Worm (Caenorhabditis elegans): Measurements from ENCODE around the gene ugt-11.

DNA sequence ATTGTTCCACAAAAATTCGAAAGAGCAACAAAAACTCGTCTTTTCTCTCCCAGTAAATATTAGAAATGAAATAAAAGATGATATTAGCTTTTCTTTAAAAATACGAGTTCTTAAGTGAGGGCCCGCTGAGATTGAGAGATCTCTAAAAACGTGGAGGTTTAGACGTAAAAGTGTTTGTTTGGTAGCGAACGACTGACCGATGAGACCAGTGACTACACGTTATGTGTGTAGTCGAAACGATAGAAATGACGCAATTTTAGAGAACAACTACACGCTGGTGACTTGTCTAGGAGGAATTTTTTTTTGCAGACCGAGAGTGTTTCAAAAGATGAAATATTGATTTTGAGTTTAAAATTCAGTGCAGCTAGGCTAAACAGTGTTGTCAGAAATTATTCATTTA, 32.1 kb downstream of the ugt-11 start, which contains the start of gene C37H5.13:
- TF ChIP-seq fos-1 (tag; optimal IDR thresholded peaks at IDR 0.05), result no peak
- no peak for TF ChIP-seq nhr-11 (tag; optimal IDR thresholded peaks at IDR 0.05)
- no peak for TF ChIP-seq nhr-76 (tag; optimal IDR thresholded peaks at IDR 0.05)
- peak; percentile 21 for TF ChIP-seq mep-1 (tag; optimal IDR thresholded peaks at IDR 0.05)
- no peak for TF ChIP-seq unc-86 (tag; optimal IDR thresholded peaks at IDR 0.05)
- no peak for TF ChIP-seq snpc-4 (tag; optimal IDR thresholded peaks at IDR 0.05)

All from whole organism, L1 larva.